Worm (Caenorhabditis elegans) whole organism, L1 larva: Measurements from ENCODE around the gene C15H11.13.

Experiments used
- C16A3.4 ChIP-seq: fragments of 150-350 bp; optimal IDR thresholded peaks from 2 replicates; lab custom pipeline; 2014; ENCODE audit warnings: missing biosample characterization, missing genetic modification characterization
- aha-1 ChIP-seq: fragments of 150-350 bp; optimal IDR thresholded peaks from 2 replicates; lab custom pipeline; 2014; ENCODE audit warnings: missing biosample characterization, missing genetic modification characterization
- aly-2 ChIP-seq: fragments of 150-350 bp; optimal IDR thresholded peaks from 2 replicates; lab custom pipeline; 2014; ENCODE audit warnings: missing biosample characterization, missing genetic modification characterization
- ama-1 ChIP-seq: fragments of 150-350 bp; optimal IDR thresholded peaks from 2 replicates; lab custom pipeline; 2014
- ceh-8 ChIP-seq: fragments of 200-800 bp; sonication (Bioruptor generic); optimal IDR thresholded peaks from 2 replicates; lab custom pipeline; 2018; ENCODE audit warnings: mild to moderate bottlenecking, missing genetic modification characterization, moderate library complexity, missing compliant biosample characterization
- ceh-82 ChIP-seq, 3 experiments: fragments of 150-350 bp in 1 of 3; sonication (generic microtip) in 2 of 3; optimal IDR thresholded peaks; 2 replicates each; lab custom pipeline; 2014 to 2017; ENCODE audit warnings: missing biosample characterization in 3 of 3, missing genetic modification characterization in 3 of 3
- ceh-88 ChIP-seq: fragments of 200-800 bp; sonication (Bioruptor generic); IDR thresholded peaks from 2 replicates; pipeline ENCODE4 v1.3.6; 2022; ENCODE audit warnings: missing genetic modification characterization, missing compliant biosample characterization
- ceh-90 ChIP-seq: sonication (generic microtip); optimal IDR thresholded peaks from 2 replicates; lab custom pipeline; 2016; ENCODE audit warnings: missing genetic modification characterization, missing compliant biosample characterization
- dpl-1 ChIP-seq, 3 experiments: fragments of 150-350 bp in 2 of 3; sonication (generic microtip) in 1 of 3; optimal IDR thresholded peaks; 2 replicates each; lab custom pipeline; 2014 to 2017; ENCODE audit warnings: missing biosample characterization in 3 of 3, missing genetic modification characterization in 3 of 3, missing genetic modification reagents in 3 of 3
- efl-1 ChIP-seq, 4 experiments: fragments of 150-350 bp; optimal IDR thresholded peaks in 3 of 4; peaks in 1 of 4; 1 replicate in 1 of 4; 2 replicates in 3 of 4; lab custom pipeline; 2014; ENCODE audit warnings: missing biosample characterization in 2 of 4, missing genetic modification characterization in 2 of 4, missing genetic modification reagents in 2 of 4
- efl-3 ChIP-seq: fragments of 200-800 bp; sonication (Bioruptor generic); optimal IDR thresholded peaks from 2 replicates; lab custom pipeline; 2018; ENCODE audit warnings: mild to moderate bottlenecking, missing genetic modification characterization, missing compliant biosample characterization
- egl-13 ChIP-seq: sonication (generic microtip); optimal IDR thresholded peaks from 2 replicates; lab custom pipeline; 2016; ENCODE audit warnings: missing genotype, missing genetic modification reagents, missing genetic modification characterization, missing compliant biosample characterization
- egl-27 ChIP-seq, 2 experiments: fragments of 150-350 bp in 1 of 2; sonication (generic microtip); optimal IDR thresholded peaks; 3 replicates each; lab custom pipeline; 2017 to 2018; ENCODE audit warnings: missing biosample characterization in 2 of 2, missing genetic modification characterization in 2 of 2, missing genetic modification reagents in 2 of 2
- elt-2 ChIP-seq: sonication (generic microtip); optimal IDR thresholded peaks from 2 replicates; lab custom pipeline; 2016; ENCODE audit warnings: missing genetic modification characterization, mild to moderate bottlenecking, inconsistent platforms, missing compliant biosample characterization, missing genetic modification reagents
- elt-3 ChIP-seq, 6 experiments: fragments of 150-350 bp in 1 of 6; sonication (generic microtip); optimal IDR thresholded peaks; 2 replicates each; lab custom pipeline; 2017 to 2018; ENCODE audit warnings: missing biosample characterization in 6 of 6, missing genetic modification characterization in 6 of 6, inconsistent platforms in 1 of 6
- fkh-4 ChIP-seq: sonication (generic microtip); optimal IDR thresholded peaks from 2 replicates; lab custom pipeline; 2016; ENCODE audit warnings: missing compliant biosample characterization, missing genetic modification characterization, borderline replicate concordance
- grh-1 ChIP-seq: fragments of 200-800 bp; sonication (Bioruptor generic); IDR thresholded peaks from 2 replicates; pipeline ENCODE4 v1.3.6; 2022; ENCODE audit warnings: missing genetic modification reagents, missing genetic modification characterization, missing compliant biosample characterization
- hlh-17 ChIP-seq: fragments of 200-800 bp; sonication (Bioruptor generic); optimal IDR thresholded peaks from 2 replicates; lab custom pipeline; 2018; ENCODE audit warnings: missing genetic modification characterization, mild to moderate bottlenecking, missing compliant biosample characterization, moderate library complexity, borderline replicate concordance
- isw-1 ChIP-seq: fragments of 200-800 bp; sonication (Bioruptor generic); IDR thresholded peaks from 2 replicates; pipeline ENCODE4 v1.3.6; 2022; ENCODE audit warnings: missing genetic modification characterization, missing compliant biosample characterization
- jun-1 ChIP-seq: fragments of 150-350 bp; optimal IDR thresholded peaks from 2 replicates; lab custom pipeline; 2014; ENCODE audit warnings: missing biosample characterization, missing genetic modification reagents, missing genetic modification characterization
- lin-13 ChIP-seq: fragments of 150-350 bp; optimal IDR thresholded peaks from 2 replicates; lab custom pipeline; 2014; ENCODE audit warnings: missing biosample characterization, missing genetic modification reagents, missing genetic modification characterization
- lin-15B ChIP-seq: fragments of 150-350 bp; sonication (generic microtip); optimal IDR thresholded peaks from 3 replicates; lab custom pipeline; 2014; ENCODE audit warnings: missing biosample characterization, missing genetic modification characterization
- lin-35 ChIP-seq, 2 experiments: fragments of 150-350 bp; optimal IDR thresholded peaks; 2 replicates each; lab custom pipeline; 2014; ENCODE audit warnings: missing biosample characterization in 2 of 2, missing genetic modification characterization in 2 of 2, missing genetic modification reagents in 2 of 2
- nhr-12 ChIP-seq: sonication (generic microtip); optimal IDR thresholded peaks from 2 replicates; lab custom pipeline; 2017; ENCODE audit warnings: missing biosample characterization, missing genetic modification characterization
- nhr-20 ChIP-seq: sonication (generic microtip); optimal IDR thresholded peaks from 2 replicates; lab custom pipeline; 2016; ENCODE audit warnings: mild to moderate bottlenecking, missing genetic modification characterization, missing compliant biosample characterization
- nhr-28 ChIP-seq: fragments of 150-350 bp; optimal IDR thresholded peaks from 2 replicates; lab custom pipeline; 2014; ENCODE audit warnings: missing biosample characterization, missing genetic modification characterization
- nhr-47 ChIP-seq: sonication (generic microtip); optimal IDR thresholded peaks from 2 replicates; lab custom pipeline; 2016; ENCODE audit warnings: mild to moderate bottlenecking, missing genetic modification characterization, moderate library complexity, missing compliant biosample characterization
- nhr-71 ChIP-seq: sonication (generic microtip); optimal IDR thresholded peaks from 2 replicates; lab custom pipeline; 2016; ENCODE audit warnings: mild to moderate bottlenecking, missing genetic modification characterization, moderate library complexity, missing compliant biosample characterization
- nhr-76 ChIP-seq: sonication (generic microtip); optimal IDR thresholded peaks from 2 replicates; lab custom pipeline; 2017; ENCODE audit warnings: missing biosample characterization, missing genetic modification characterization
- nhr-77 ChIP-seq: fragments of 150-350 bp; optimal IDR thresholded peaks from 2 replicates; lab custom pipeline; 2014; ENCODE audit warnings: missing biosample characterization, missing genetic modification characterization
- nhr-85 ChIP-seq: sonication (generic microtip); peaks from one replicate; lab custom pipeline; 2016; ENCODE audit warnings: missing genetic modification characterization, inconsistent platforms, missing compliant biosample characterization
- nhr-90 ChIP-seq: sonication (generic microtip); optimal IDR thresholded peaks from 2 replicates; lab custom pipeline; 2016; ENCODE audit warnings: mild to moderate bottlenecking, missing genetic modification characterization, missing compliant biosample characterization; ENCODE audit not compliant: poor library complexity
- pax-3 ChIP-seq: fragments of 200-800 bp; sonication (Bioruptor generic); optimal IDR thresholded peaks from 2 replicates; lab custom pipeline; 2018; ENCODE audit warnings: mild to moderate bottlenecking, missing genetic modification characterization, moderate library complexity, missing compliant biosample characterization
- rnt-1 ChIP-seq: sonication (generic microtip); optimal IDR thresholded peaks from 2 replicates; lab custom pipeline; 2016; ENCODE audit warnings: mild to moderate bottlenecking, missing genetic modification characterization, moderate library complexity, missing compliant biosample characterization
- skn-1 ChIP-seq: fragments of 150-350 bp; optimal IDR thresholded peaks from 2 replicates; lab custom pipeline; 2014; ENCODE audit warnings: missing biosample characterization, missing genetic modification characterization
- snu-23 ChIP-seq: sonication (generic microtip); optimal IDR thresholded peaks from 2 replicates; lab custom pipeline; 2016; ENCODE audit warnings: missing genetic modification characterization, missing compliant biosample characterization
- sox-4 ChIP-seq: sonication (generic microtip); optimal IDR thresholded peaks from 2 replicates; lab custom pipeline; 2016; ENCODE audit warnings: missing genetic modification characterization, missing compliant biosample characterization
- sptf-1 ChIP-seq: fragments of 150-350 bp; optimal IDR thresholded peaks from 2 replicates; lab custom pipeline; 2014; ENCODE audit warnings: missing biosample characterization, missing genetic modification characterization
- sup-37 ChIP-seq: fragments of 200-800 bp; sonication (Bioruptor generic); optimal IDR thresholded peaks from 2 replicates; lab custom pipeline; 2018; ENCODE audit warnings: mild to moderate bottlenecking, missing genetic modification characterization, missing compliant biosample characterization
- tlp-1 ChIP-seq: fragments of 150-350 bp; optimal IDR thresholded peaks from 2 replicates; lab custom pipeline; 2014; ENCODE audit warnings: missing biosample characterization, missing genetic modification characterization
- unc-86 ChIP-seq: sonication (generic microtip); optimal IDR thresholded peaks from 2 replicates; lab custom pipeline; 2016; ENCODE audit warnings: missing genetic modification characterization, missing compliant biosample characterization
- unc-98 ChIP-seq: fragments of 200-800 bp; sonication (Bioruptor generic); IDR thresholded peaks from 2 replicates; pipeline ENCODE4 v1.3.6; 2022; ENCODE audit warnings: missing genetic modification characterization, missing compliant biosample characterization
- vab-15 ChIP-seq: sonication (generic microtip); optimal IDR thresholded peaks from 2 replicates; lab custom pipeline; 2017; ENCODE audit warnings: missing genotype, mild to moderate bottlenecking, missing genetic modification characterization, missing compliant biosample characterization
- zag-1 ChIP-seq: fragments of 150-350 bp; optimal IDR thresholded peaks from 2 replicates; lab custom pipeline; 2014; ENCODE audit warnings: missing biosample characterization, missing genetic modification characterization
- zip-4 ChIP-seq: fragments of 200-800 bp; sonication (Bioruptor generic); optimal IDR thresholded peaks from 2 replicates; lab custom pipeline; 2018; ENCODE audit warnings: mild to moderate bottlenecking, missing genetic modification characterization, moderate library complexity, missing compliant biosample characterization
- ztf-11 ChIP-seq, 2 experiments: sonication (generic microtip); optimal IDR thresholded peaks; 2 replicates each; lab custom pipeline; 2016 to 2017; ENCODE audit warnings: missing genetic modification characterization in 2 of 2, missing biosample characterization in 1 of 2, missing compliant biosample characterization in 1 of 2
- ztf-4 ChIP-seq: fragments of 150-350 bp; optimal IDR thresholded peaks from 2 replicates; lab custom pipeline; 2014; ENCODE audit warnings: missing biosample characterization, missing genetic modification characterization

The C15H11.13 gene

ce11 chrV:14352032-14352431, 42.8 kb upstream of the C15H11.13 start:
- no peak for TF ChIP-seq ztf-11 (tag; optimal IDR thresholded peaks at IDR 0.05; lab: Kevin White, UChicago)
- no peak for TF ChIP-seq nhr-85
- TF ChIP-seq ceh-88 (GFP tag; lab: Robert Waterston, UW) = no peak
- TF ChIP-seq unc-98 (GFP tag; lab: Robert Waterston, UW) = no peak
- TF ChIP-seq efl-3 = no peak
- TF ChIP-seq isw-1 = no peak
- TF ChIP-seq aha-1 = no peak
- TF ChIP-seq jun-1 = no peak
- no peak for TF ChIP-seq skn-1 (tag; lab: Kevin White, UChicago)
- TF ChIP-seq nhr-71 = no peak
- no peak for TF ChIP-seq zip-4 (GFP tag; lab: Kevin White, UChicago)
- TF ChIP-seq aly-2 = no peak
- TF ChIP-seq nhr-90 (tag; lab: Kevin White, UChicago) = no peak
- TF ChIP-seq ceh-8 (GFP tag; lab: Kevin White, UChicago) = no peak
- TF ChIP-seq ceh-90 = no peak
- no peak for TF ChIP-seq lin-13 (GFP tag; lab: Kevin White, UChicago)
- no peak for TF ChIP-seq ceh-82 (tag; optimal IDR thresholded peaks at IDR 0.05; lab: Kevin White, UChicago)

- peak; percentile 98 for TF ChIP-seq aly-2
- peak in 1 of 2 experiments; percentile 34 for TF ChIP-seq lin-35 (GFP tag; optimal IDR thresholded peaks at IDR 0.05; lab: Kevin White, UChicago)
- TF ChIP-seq snu-23 (GFP tag; lab: Kevin White, UChicago) = peak; percentile 10
- peak; percentile 15 for TF ChIP-seq nhr-20 (tag; lab: Kevin White, UChicago)
- peak; percentile 15 for TF ChIP-seq elt-2
- no peak for TF ChIP-seq nhr-77 (tag; lab: Kevin White, UChicago)
- peak; percentile 60 for TF ChIP-seq nhr-71
- no peak for TF ChIP-seq zag-1 (tag; lab: Kevin White, UChicago)
- peak; percentile 29 for TF ChIP-seq ztf-4 (tag; lab: Kevin White, UChicago)
- TF ChIP-seq nhr-47 = peak; percentile 20
- TF ChIP-seq rnt-1 (tag; lab: Kevin White, UChicago) = peak; percentile 11
- no peak for TF ChIP-seq grh-1
- TF ChIP-seq nhr-90 (tag; lab: Kevin White, UChicago) = peak; percentile 67
- peak; percentile 9 to 32 for TF ChIP-seq efl-1 (optimal IDR thresholded peaks at IDR 0.05; lab: Kevin White, UChicago)
- TF ChIP-seq efl-1 (GFP tag; optimal IDR thresholded peaks at IDR 0.05 in 1 of 2; lab: Kevin White, UChicago) = peak in 1 of 2 experiments; percentile 95
- TF ChIP-seq ama-1 (lab: Kevin White, UChicago) = peak; percentile 7
Observed at ce11 chrV:14354258-14354877, 40.5 kb upstream of the C15H11.13 start, which contains the start of gene Y49A3A.3. Y49A3A.3 (plus strand) TSS chrV:14354410.

- TF ChIP-seq isw-1 = peak; percentile 77
- peak; percentile 80 for TF ChIP-seq lin-15B (tag; lab: Kevin White, UChicago)
- no peak for TF ChIP-seq nhr-76
- peak; percentile 88 for TF ChIP-seq C16A3.4 (tag; lab: Kevin White, UChicago)
- TF ChIP-seq zip-4 (GFP tag; lab: Kevin White, UChicago) = peak; percentile 67
- TF ChIP-seq tlp-1 (tag; lab: Kevin White, UChicago) = no peak
- peak; percentile 89 for TF ChIP-seq skn-1 (tag; lab: Kevin White, UChicago)
- TF ChIP-seq unc-98 (GFP tag; lab: Robert Waterston, UW) = no peak
- TF ChIP-seq aha-1 = peak; percentile 29
- TF ChIP-seq sox-4 (tag; lab: Kevin White, UChicago) = peak; percentile 67
- peak; percentile 27 for TF ChIP-seq vab-15 (tag; lab: Kevin White, UChicago)
- peak; percentile 97 to 98 (median 98) for TF ChIP-seq dpl-1 (GFP tag; optimal IDR thresholded peaks at IDR 0.05; lab: Kevin White, UChicago)
- TF ChIP-seq sptf-1 (tag; lab: Kevin White, UChicago) = no peak
- TF ChIP-seq nhr-12 = no peak
- no peak for TF ChIP-seq egl-27 (tag; optimal IDR thresholded peaks at IDR 0.05; lab: Kevin White, UChicago)
- TF ChIP-seq pax-3 (tag; lab: Kevin White, UChicago) = peak; percentile 85
- TF ChIP-seq egl-13 = peak; percentile 76
- peak; percentile 9 for TF ChIP-seq sup-37 (GFP tag; lab: Kevin White, UChicago)
- peak; percentile 82 for TF ChIP-seq unc-86
- peak; percentile 54 for TF ChIP-seq ceh-88 (GFP tag; lab: Robert Waterston, UW)
- TF ChIP-seq hlh-17 = no peak
- peak in 2 of 6 experiments; percentile 81 to 83 for TF ChIP-seq elt-3 (tag; optimal IDR thresholded peaks at IDR 0.05; lab: Kevin White, UChicago)
- TF ChIP-seq fkh-4 (tag; lab: Kevin White, UChicago) = peak; percentile 27
- TF ChIP-seq nhr-28 (tag; lab: Kevin White, UChicago) = no peak
Observed at ce11 chrV:14355738-14356368, 39.0 kb upstream of the C15H11.13 start, which contains the start of gene cyn-1. cyn-1 (plus strand) TSS chrV:14356076.
